Fruit fly (Drosophila melanogaster) whole organism, embryonic: Measurements from ENCODE around the gene Mst84Dd.
A peak's percentile ranks its signal among the peaks of the same experiment; 100 is the strongest.

Experiments used
- Adf1 ChIP-seq: fragments of 200-800 bp; sonication (Bioruptor generic); IDR thresholded peaks from 2 replicates; pipeline ENCODE4 v1.3.6; 2022; ENCODE audit warnings: missing biosample characterization, missing genetic modification characterization
- Bgb ChIP-seq: fragments of 200-800 bp; sonication (Bioruptor generic); IDR thresholded peaks from 2 replicates; pipeline ENCODE4 v1.3.6; 2022; ENCODE audit warnings: missing biosample characterization, missing genetic modification characterization; ENCODE audit not compliant: partially characterized antibody
- CG10321 ChIP-seq: fragments of 200-800 bp; sonication (Bioruptor generic); IDR thresholded peaks from 2 replicates; pipeline ENCODE4 v1.3.6; 2022; ENCODE audit warnings: missing biosample characterization, missing genetic modification characterization
- CG11560 ChIP-seq: fragments of 200-800 bp; sonication (Bioruptor generic); IDR thresholded peaks from 3 replicates; pipeline ENCODE4 v1.3.6; 2022; ENCODE audit warnings: missing biosample characterization, missing genetic modification characterization
- CG12942 ChIP-seq: fragments of 200-800 bp; sonication (Bioruptor generic); optimal IDR thresholded peaks from 3 replicates; lab custom pipeline; 2016; ENCODE audit warnings: missing biosample characterization, missing genetic modification characterization
- CG13424 ChIP-seq: fragments of 200-800 bp; sonication (Bioruptor generic); optimal IDR thresholded peaks from 2 replicates; lab custom pipeline; 2019; ENCODE audit warnings: missing biosample characterization, mild to moderate bottlenecking, missing genetic modification characterization, moderate library complexity
- CG13775 ChIP-seq: fragments of 200-800 bp; sonication (Bioruptor generic); optimal IDR thresholded peaks from 3 replicates; lab custom pipeline; 2017; ENCODE audit warnings: missing biosample characterization, mild to moderate bottlenecking, missing genetic modification characterization
- CG13894 ChIP-seq: fragments of 200-800 bp; sonication (Bioruptor generic); optimal IDR thresholded peaks from 3 replicates; lab custom pipeline; 2018; ENCODE audit warnings: missing biosample characterization, mild to moderate bottlenecking, missing genetic modification characterization, moderate library complexity
- CG15696 ChIP-seq: fragments of 200-800 bp; sonication (Bioruptor generic); optimal IDR thresholded peaks from 2 replicates; lab custom pipeline; 2019; ENCODE audit warnings: missing biosample characterization, mild to moderate bottlenecking, missing genetic modification characterization, moderate library complexity
- CG17328 ChIP-seq: fragments of 200-800 bp; sonication (Bioruptor generic); IDR thresholded peaks from 2 replicates; pipeline ENCODE4 v1.3.6; 2022; ENCODE audit warnings: missing biosample characterization, missing genetic modification characterization
- CG17802 ChIP-seq: fragments of 200-800 bp; sonication (Bioruptor generic); optimal IDR thresholded peaks from 2 replicates; lab custom pipeline; 2018; ENCODE audit warnings: missing biosample characterization, mild to moderate bottlenecking, missing genetic modification characterization, moderate library complexity
- CG2889 ChIP-seq: fragments of 200-800 bp; sonication (Bioruptor generic); IDR thresholded peaks from 3 replicates; pipeline ENCODE4 v1.3.6; 2022; ENCODE audit warnings: missing biosample characterization, missing genetic modification characterization
- CG31224 ChIP-seq: fragments of 200-800 bp; sonication (Bioruptor generic); IDR thresholded peaks from 2 replicates; pipeline ENCODE4 v1.3.6; 2022; ENCODE audit warnings: missing biosample characterization, missing genetic modification characterization
- CG31365 ChIP-seq: fragments of 200-800 bp; sonication (Bioruptor generic); optimal IDR thresholded peaks from 2 replicates; lab custom pipeline; 2018; ENCODE audit warnings: missing biosample characterization, mild to moderate bottlenecking, missing genetic modification characterization
- CG32772 ChIP-seq: fragments of 200-800 bp; sonication (Bioruptor generic); IDR thresholded peaks from 2 replicates; pipeline ENCODE4 v1.3.6; 2022; ENCODE audit warnings: missing biosample characterization, missing genetic modification characterization
- CG33213 ChIP-seq: fragments of 200-800 bp; sonication (Bioruptor generic); optimal IDR thresholded peaks from 3 replicates; lab custom pipeline; 2016; ENCODE audit warnings: missing biosample characterization, missing genetic modification characterization
- CG4730 ChIP-seq: fragments of 200-800 bp; sonication (Bioruptor generic); IDR thresholded peaks from 2 replicates; pipeline ENCODE4 v1.3.6; 2022; ENCODE audit warnings: missing biosample characterization, missing genetic modification characterization
- CG4820 ChIP-seq: fragments of 200-800 bp; sonication (Bioruptor generic); optimal IDR thresholded peaks from 3 replicates; lab custom pipeline; 2016; ENCODE audit warnings: missing biosample characterization, missing genetic modification characterization
- CrebB ChIP-seq: fragments of 200-800 bp; sonication (Bioruptor generic); optimal IDR thresholded peaks from 3 replicates; lab custom pipeline; 2018; ENCODE audit warnings: missing biosample characterization, mild to moderate bottlenecking, missing genetic modification characterization
- D19B ChIP-seq: fragments of 200-800 bp; sonication (Bioruptor generic); optimal IDR thresholded peaks from 2 replicates; lab custom pipeline; 2017; ENCODE audit warnings: missing biosample characterization, mild to moderate bottlenecking, missing genetic modification characterization
- Deaf1 ChIP-seq: fragments of 200-800 bp; optimal IDR thresholded peaks from 3 replicates; lab custom pipeline; 2019; ENCODE audit warnings: missing biosample characterization, mild to moderate bottlenecking, missing genetic modification characterization, moderate library complexity
- HLH3B ChIP-seq: fragments of 200-800 bp; sonication (Bioruptor generic); IDR thresholded peaks from 2 replicates; pipeline ENCODE4 v1.3.6; 2022; ENCODE audit warnings: missing biosample characterization, missing genetic modification characterization
- Hmr ChIP-seq: fragments of 200-800 bp; sonication (Bioruptor generic); optimal IDR thresholded peaks from 3 replicates; lab custom pipeline; 2017; ENCODE audit warnings: mild to moderate bottlenecking, missing biosample characterization, missing genetic modification reagents, missing genetic modification characterization
- Hr51 ChIP-seq, 2 experiments: fragments of 200-800 bp; sonication (Bioruptor generic); optimal IDR thresholded peaks; 2 replicates in 1 of 2; 3 replicates in 1 of 2; lab custom pipeline; 2016 to 2018; ENCODE audit warnings: missing biosample characterization in 2 of 2, missing genetic modification characterization in 2 of 2, mild to moderate bottlenecking in 1 of 2, moderate library complexity in 1 of 2
- MESR4 ChIP-seq: fragments of 200-800 bp; sonication (Bioruptor generic); optimal IDR thresholded peaks from 2 replicates; lab custom pipeline; 2018; ENCODE audit warnings: missing biosample characterization, mild to moderate bottlenecking, missing genetic modification characterization, moderate library complexity
- NFAT ChIP-seq: fragments of 200-800 bp; sonication (Bioruptor generic); IDR thresholded peaks from 2 replicates; pipeline ENCODE4 v1.3.6; 2022; ENCODE audit warnings: missing biosample characterization, missing genetic modification characterization
- Neu2 ChIP-seq: fragments of 200-800 bp; sonication (Bioruptor generic); optimal IDR thresholded peaks from 3 replicates; lab custom pipeline; 2016; ENCODE audit warnings: missing biosample characterization, missing genetic modification characterization, borderline replicate concordance
- Nf-YB ChIP-seq: fragments of 200-800 bp; sonication (Bioruptor generic); optimal IDR thresholded peaks from 3 replicates; lab custom pipeline; 2019; ENCODE audit warnings: missing biosample characterization, mild to moderate bottlenecking, missing genetic modification characterization, moderate library complexity
- Six4 ChIP-seq: fragments of 200-800 bp; sonication (Bioruptor generic); optimal IDR thresholded peaks from 2 replicates; lab custom pipeline; 2016; ENCODE audit warnings: missing biosample characterization, missing genetic modification characterization
- YL-1 ChIP-seq: fragments of 200-800 bp; sonication (Bioruptor generic); optimal IDR thresholded peaks from 3 replicates; lab custom pipeline; 2017; ENCODE audit warnings: missing biosample characterization, mild to moderate bottlenecking, missing genetic modification characterization
- chm ChIP-seq: fragments of 200-800 bp; sonication (Bioruptor generic); IDR thresholded peaks from 2 replicates; pipeline ENCODE4 v1.3.6; 2022; ENCODE audit warnings: missing biosample characterization, missing genetic modification characterization
- da ChIP-seq: fragments of 200-800 bp; sonication (Bioruptor generic); optimal IDR thresholded peaks from 2 replicates; lab custom pipeline; 2016; ENCODE audit warnings: missing biosample characterization, missing genetic modification characterization
- dan ChIP-seq: fragments of 200-800 bp; sonication (Bioruptor generic); IDR thresholded peaks from 2 replicates; pipeline ENCODE4 v1.3.6; 2022; ENCODE audit warnings: missing biosample characterization, missing genetic modification characterization
- dm ChIP-seq: fragments of 200-800 bp; sonication (Bioruptor generic); optimal IDR thresholded peaks from 3 replicates; lab custom pipeline; 2016; ENCODE audit warnings: missing biosample characterization, missing genetic modification characterization
- esg ChIP-seq: fragments of 200-800 bp; sonication (Bioruptor generic); conservative IDR thresholded peaks from 2 replicates; pipeline ENCODE4 v1.3.6; 2022; ENCODE audit warnings: missing biosample characterization, missing genetic modification characterization
- eyg ChIP-seq: fragments of 200-800 bp; sonication (Bioruptor generic); optimal IDR thresholded peaks from 3 replicates; lab custom pipeline; 2016; ENCODE audit warnings: missing biosample characterization, missing genetic modification characterization
- grn ChIP-seq: fragments of 200-800 bp; sonication (Bioruptor generic); optimal IDR thresholded peaks from 3 replicates; lab custom pipeline; 2017; ENCODE audit warnings: missing biosample characterization, missing genetic modification characterization
- jumu ChIP-seq: fragments of 200-800 bp; sonication (Bioruptor generic); optimal IDR thresholded peaks from 3 replicates; lab custom pipeline; 2016; ENCODE audit warnings: missing biosample characterization, missing genetic modification characterization
- otp ChIP-seq: fragments of 200-800 bp; sonication (Bioruptor generic); IDR thresholded peaks from 3 replicates; pipeline ENCODE4, ENCODE4 v1.3.6; 2022; ENCODE audit warnings: missing biosample characterization, missing genetic modification characterization
- phol ChIP-seq: fragments of 200-800 bp; sonication (Bioruptor generic); optimal IDR thresholded peaks from 3 replicates; lab custom pipeline; 2018; ENCODE audit warnings: missing biosample characterization, mild to moderate bottlenecking, missing genetic modification characterization, moderate library complexity
- prd ChIP-seq, 3 experiments: fragments of >200 bp in 2 of 3; fragments of 200-800 bp in 1 of 3; sonication (Bioruptor generic) in 1 of 3; optimal IDR thresholded peaks in 2 of 3; IDR thresholded peaks in 1 of 3; 2 replicates in 2 of 3; 3 replicates in 1 of 3; pipeline versions ENCODE4 v1.3.6 to Lab custom; 2017 to 2022; ENCODE audit warnings: missing biosample characterization in 1 of 3, missing genetic modification characterization in 1 of 3
- pum ChIP-seq: fragments of 200-800 bp; sonication (Bioruptor generic); optimal IDR thresholded peaks from 2 replicates; lab custom pipeline; 2016; ENCODE audit warnings: missing biosample characterization, missing genetic modification characterization
- sc ChIP-seq, 3 experiments: fragments of >200 bp in 2 of 3; fragments of 200-800 bp in 1 of 3; sonication (Bioruptor generic) in 1 of 3; optimal IDR thresholded peaks; 2 replicates in 2 of 3; 3 replicates in 1 of 3; lab custom pipeline; 2017; ENCODE audit warnings: mild to moderate bottlenecking in 1 of 3, missing biosample characterization in 1 of 3, missing genetic modification characterization in 1 of 3, missing genetic modification reagents in 1 of 3
- sens-2 ChIP-seq: fragments of 200-800 bp; sonication (Bioruptor generic); IDR thresholded peaks from 2 replicates; pipeline ENCODE4 v1.3.6; 2022; ENCODE audit warnings: missing biosample characterization, missing genetic modification characterization
- slou ChIP-seq: fragments of 200-800 bp; sonication (Bioruptor generic); optimal IDR thresholded peaks from 3 replicates; lab custom pipeline; 2016; ENCODE audit warnings: missing biosample characterization, missing genetic modification characterization
- so ChIP-seq: fragments of 200-800 bp; sonication (Bioruptor generic); IDR thresholded peaks from 3 replicates; pipeline ENCODE4 v1.3.6; 2022; ENCODE audit warnings: missing biosample characterization, missing genetic modification characterization
- twi ChIP-seq: fragments of 200-800 bp; optimal IDR thresholded peaks from 2 replicates; lab custom pipeline; 2019; ENCODE audit warnings: missing biosample characterization, mild to moderate bottlenecking, missing genetic modification characterization, moderate library complexity
- vfl ChIP-seq: fragments of 200-800 bp; sonication (Bioruptor generic); optimal IDR thresholded peaks from 2 replicates; lab custom pipeline; 2016; ENCODE audit warnings: missing biosample characterization, missing genetic modification characterization
- zf30C ChIP-seq: fragments of 200-800 bp; sonication (Bioruptor generic); optimal IDR thresholded peaks from 3 replicates; lab custom pipeline; 2018; ENCODE audit warnings: missing biosample characterization, mild to moderate bottlenecking, missing genetic modification characterization
- zfh1 ChIP-seq: fragments of 200-800 bp; sonication (Bioruptor generic); IDR thresholded peaks from 3 replicates; pipeline ENCODE4 v1.3.6; 2022; ENCODE audit warnings: missing biosample characterization, missing genetic modification characterization

The Mst84Dd gene

DNA sequence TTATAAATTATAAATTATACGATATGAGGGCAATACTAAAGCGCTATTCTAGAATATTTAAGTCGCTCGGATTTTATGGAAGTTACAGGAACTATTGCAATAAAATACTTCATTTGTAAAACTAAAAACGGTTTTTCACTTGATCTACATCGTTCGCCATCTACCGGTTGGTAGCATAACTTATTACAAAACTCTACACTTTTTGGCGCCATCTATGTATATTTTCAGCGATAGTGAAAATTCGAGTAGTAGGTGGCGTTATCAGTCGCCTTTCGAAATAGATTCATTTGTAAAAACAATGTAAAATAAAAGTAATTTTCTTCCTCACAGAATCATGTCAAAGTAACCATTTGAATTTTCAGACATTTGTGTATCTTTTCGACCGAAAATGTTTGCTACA is 17.1 kb downstream of the Mst84Dd start, which contains the start of gene nxf4 (continued):
- TF ChIP-seq CG32772 (GFP tag; lab: Robert Waterston, UW): peak; percentile 62
- TF ChIP-seq prd (optimal IDR thresholded peaks at IDR 0.05; lab: Kevin White, UChicago): no peak
- peak; percentile 75 for TF ChIP-seq prd (GFP tag; IDR thresholded peaks at IDR 0.05; lab: Robert Waterston, UW)
- TF ChIP-seq CG13424 (tag; lab: Kevin White, UChicago): peak; percentile 79
- TF ChIP-seq CG17328 (GFP tag; lab: Robert Waterston, UW): peak; percentile 56
- peak; percentile 52; the same call in 1 of the 3 replicates for TF ChIP-seq otp
- no peak for TF ChIP-seq zf30C (GFP tag; lab: Kevin White, UChicago)
- peak; percentile 83 for TF ChIP-seq CG13775 (GFP tag; lab: Kevin White, UChicago)
- no peak for TF ChIP-seq CG31365 (tag; lab: Kevin White, UChicago)
- peak; percentile 17 for TF ChIP-seq Nf-YB (GFP tag; lab: Kevin White, UChicago)
- peak; percentile 79 for TF ChIP-seq NFAT (GFP tag; lab: Robert Waterston, UW)
- peak; percentile 64 for TF ChIP-seq slou (GFP tag; lab: Kevin White, UChicago)
- peak; percentile 39 for TF ChIP-seq D19B
- peak; percentile 92 for TF ChIP-seq CG33213 (GFP tag; lab: Kevin White, UChicago)
- peak; percentile 21 for TF ChIP-seq vfl
- TF ChIP-seq Hr51 (GFP tag; optimal IDR thresholded peaks at IDR 0.05; lab: Kevin White, UChicago): peak; percentile 59 to 61
- peak; percentile 84 for TF ChIP-seq CG15696 (tag; lab: Kevin White, UChicago)
- TF ChIP-seq jumu (GFP tag; lab: Kevin White, UChicago): peak; percentile 64
- TF ChIP-seq CG17802 (tag; lab: Kevin White, UChicago): peak; percentile 73
- TF ChIP-seq Six4: peak; percentile 45
- TF ChIP-seq zfh1: peak; percentile 69; the same call in 2 of the 3 replicates
- TF ChIP-seq CG4730 (GFP tag; lab: Robert Waterston, UW): peak; percentile 78
- peak; percentile 10 for TF ChIP-seq grn (GFP tag; lab: Kevin White, UChicago)
- TF ChIP-seq sens-2 (GFP tag; lab: Robert Waterston, UW): peak; percentile 51; the same call in 1 of the 2 replicates
- TF ChIP-seq Neu2 (GFP tag; lab: Kevin White, UChicago): peak; percentile 23
- no peak for TF ChIP-seq CG31224 (GFP tag; lab: Robert Waterston, UW)
- no peak for TF ChIP-seq YL-1 (GFP tag; lab: Kevin White, UChicago)
- TF ChIP-seq twi (tag; lab: Kevin White, UChicago): no peak
- peak; percentile 74 for TF ChIP-seq CG12942
- no peak for TF ChIP-seq dan
- TF ChIP-seq eyg: peak; percentile 40
- peak; percentile 70; the same call in 1 of the 2 replicates for TF ChIP-seq HLH3B (GFP tag; lab: Robert Waterston, UW)
- TF ChIP-seq Deaf1 (tag; lab: Kevin White, UChicago): no peak
- TF ChIP-seq sc (optimal IDR thresholded peaks at IDR 0.05; lab: Kevin White, UChicago): no peak
- TF ChIP-seq sc (GFP tag; optimal IDR thresholded peaks at IDR 0.05; lab: Kevin White, UChicago): peak; percentile 40
- no peak for TF ChIP-seq CG2889 (GFP tag; lab: Robert Waterston, UW)
- peak; percentile 60 for TF ChIP-seq da
- peak; percentile 79 for TF ChIP-seq Hmr (GFP tag; lab: Kevin White, UChicago)
- peak; percentile 75 for TF ChIP-seq Bgb (GFP tag; lab: Robert Waterston, UW)
- peak; percentile 76 for TF ChIP-seq CG4820 (GFP tag; lab: Kevin White, UChicago)
- peak; percentile 67 for TF ChIP-seq dm (GFP tag; lab: Kevin White, UChicago)
- TF ChIP-seq CG13894: peak; percentile 34
- no peak for TF ChIP-seq chm (GFP tag; lab: Robert Waterston, UW)
- no peak for TF ChIP-seq MESR4
- peak; percentile 28; the same call in 1 of the 2 replicates for TF ChIP-seq esg
- peak; percentile 27; the same call in 1 of the 3 replicates for TF ChIP-seq CG11560 (tag; lab: Robert Waterston, UW)
- TF ChIP-seq Adf1 (GFP tag; lab: Robert Waterston, UW): no peak
- TF ChIP-seq CrebB (tag; lab: Kevin White, UChicago): peak; percentile 9
- TF ChIP-seq pum (GFP tag; lab: Kevin White, UChicago): peak; percentile 84
- no peak for TF ChIP-seq CG10321 (GFP tag; lab: Robert Waterston, UW)
- peak; percentile 79 for TF ChIP-seq phol (tag; lab: Kevin White, UChicago)
- 0 out of 3 replicates have a peak, but pooled peaks have one; percentile 24 for TF ChIP-seq so (GFP tag; lab: Robert Waterston, UW)
